Fruit fly (Drosophila melanogaster) whole organism, embryonic: ENCODE data around the gene CG43439.

Experiments
- Aef1 ChIP-seq: fragments of 200-800 bp; sonication (Bioruptor generic); IDR thresholded peaks from 3 replicates; pipeline ENCODE4 v1.3.6; 2022; ENCODE audit warnings: missing biosample characterization, missing genetic modification characterization
- Blimp-1 ChIP-seq: fragments of 200-800 bp; sonication (Bioruptor generic); optimal IDR thresholded peaks from 3 replicates; lab custom pipeline; 2018; ENCODE audit warnings: missing biosample characterization, missing genetic modification characterization, mild to moderate bottlenecking, moderate library complexity, missing genetic modification reagents
- CG11398 ChIP-seq: fragments of 200-800 bp; sonication (Bioruptor generic); optimal IDR thresholded peaks from 2 replicates; lab custom pipeline; 2016; ENCODE audit warnings: missing biosample characterization, missing genetic modification characterization
- CG11695 ChIP-seq: fragments of 200-800 bp; sonication (Bioruptor generic); IDR thresholded peaks from 3 replicates; pipeline ENCODE4 v1.3.6; 2022; ENCODE audit warnings: missing biosample characterization, missing genetic modification characterization
- CG12299 ChIP-seq: fragments of 200-800 bp; sonication (Bioruptor generic); optimal IDR thresholded peaks from 2 replicates; lab custom pipeline; 2018; ENCODE audit warnings: missing biosample characterization, mild to moderate bottlenecking, missing genetic modification characterization
- CG12769 ChIP-seq: fragments of 200-800 bp; sonication (Bioruptor generic); optimal IDR thresholded peaks from 2 replicates; lab custom pipeline; 2019; ENCODE audit warnings: missing biosample characterization, mild to moderate bottlenecking, missing genetic modification characterization, moderate library complexity
- CG13894 ChIP-seq: fragments of 200-800 bp; sonication (Bioruptor generic); optimal IDR thresholded peaks from 3 replicates; lab custom pipeline; 2018; ENCODE audit warnings: missing biosample characterization, mild to moderate bottlenecking, missing genetic modification characterization, moderate library complexity
- CG14860 ChIP-seq: fragments of 200-800 bp; sonication (Bioruptor generic); IDR thresholded peaks from 3 replicates; pipeline ENCODE4 v1.3.6; 2022; ENCODE audit warnings: missing biosample characterization, missing genetic modification characterization; ENCODE audit not compliant: partially characterized antibody
- CG15696 ChIP-seq: fragments of 200-800 bp; sonication (Bioruptor generic); optimal IDR thresholded peaks from 2 replicates; lab custom pipeline; 2019; ENCODE audit warnings: missing biosample characterization, mild to moderate bottlenecking, missing genetic modification characterization, moderate library complexity
- CG1603 ChIP-seq: fragments of 200-800 bp; sonication (Bioruptor generic); optimal IDR thresholded peaks from 2 replicates; lab custom pipeline; 2019; ENCODE audit warnings: missing biosample characterization, mild to moderate bottlenecking, missing genetic modification characterization, moderate library complexity
- CG17361 ChIP-seq: fragments of 200-800 bp; sonication (Bioruptor generic); IDR thresholded peaks from 3 replicates; pipeline ENCODE4 v1.3.6; 2022; ENCODE audit warnings: missing biosample characterization, missing genetic modification characterization
- CG18262 ChIP-seq: fragments of 200-800 bp; optimal IDR thresholded peaks from 3 replicates; lab custom pipeline; 2019; ENCODE audit warnings: missing biosample characterization, mild to moderate bottlenecking, missing genetic modification characterization, moderate library complexity
- CG31441 ChIP-seq: fragments of 200-800 bp; sonication (Bioruptor generic); IDR thresholded peaks from 2 replicates; pipeline ENCODE4 v1.3.6; 2022; ENCODE audit warnings: missing biosample characterization, missing genetic modification characterization
- CG4617 ChIP-seq: fragments of 200-800 bp; sonication (Bioruptor generic); optimal IDR thresholded peaks from 3 replicates; lab custom pipeline; 2016; ENCODE audit warnings: missing biosample characterization, missing genetic modification characterization, borderline replicate concordance
- CG6654 ChIP-seq: fragments of 200-800 bp; sonication (Bioruptor generic); optimal IDR thresholded peaks from 2 replicates; lab custom pipeline; 2017; ENCODE audit warnings: missing biosample characterization, mild to moderate bottlenecking, missing genetic modification characterization
- CG7372 ChIP-seq: fragments of 200-800 bp; sonication (Bioruptor generic); IDR thresholded peaks from 2 replicates; pipeline ENCODE4 v1.3.6; 2022; ENCODE audit warnings: missing biosample characterization, missing genetic modification characterization
- CG9932 ChIP-seq: fragments of 200-800 bp; sonication (Bioruptor generic); IDR thresholded peaks from 2 replicates; pipeline ENCODE4 v1.3.6; 2022; ENCODE audit warnings: missing biosample characterization, missing genetic modification characterization
- D19A ChIP-seq: fragments of 200-800 bp; optimal IDR thresholded peaks from 3 replicates; lab custom pipeline; 2019; ENCODE audit warnings: missing biosample characterization, mild to moderate bottlenecking, missing genetic modification characterization, moderate library complexity
- D19B ChIP-seq: fragments of 200-800 bp; sonication (Bioruptor generic); optimal IDR thresholded peaks from 2 replicates; lab custom pipeline; 2017; ENCODE audit warnings: missing biosample characterization, mild to moderate bottlenecking, missing genetic modification characterization
- HLH4C ChIP-seq: fragments of 200-800 bp; sonication (Bioruptor generic); IDR thresholded peaks from 3 replicates; pipeline ENCODE4 v1.3.6; 2022; ENCODE audit warnings: missing biosample characterization, missing genetic modification characterization; ENCODE audit not compliant: partially characterized antibody
- HmgZ ChIP-seq: fragments of 200-800 bp; sonication (Bioruptor generic); optimal IDR thresholded peaks from 2 replicates; lab custom pipeline; 2018; ENCODE audit warnings: missing biosample characterization, mild to moderate bottlenecking, missing genetic modification characterization
- Hmx ChIP-seq: fragments of 200-800 bp; sonication (Bioruptor generic); optimal IDR thresholded peaks from 2 replicates; lab custom pipeline; 2016; ENCODE audit warnings: missing biosample characterization, missing genetic modification characterization
- Med ChIP-seq: fragments of 200-800 bp; sonication (Bioruptor generic); peaks from one replicate; lab custom pipeline; 2016; ENCODE audit warnings: missing biosample characterization, missing genetic modification characterization, mild to moderate bottlenecking, inconsistent platforms, moderate library complexity
- Myb ChIP-seq: fragments of 200-800 bp; sonication (Bioruptor generic); optimal IDR thresholded peaks from 2 replicates; lab custom pipeline; 2016; ENCODE audit warnings: missing biosample characterization, missing genetic modification characterization
- Nf-YA ChIP-seq: fragments of 200-800 bp; sonication (Bioruptor generic); IDR thresholded peaks from 2 replicates; pipeline ENCODE4 v1.3.6; 2022; ENCODE audit warnings: missing biosample characterization, missing genetic modification characterization
- Oli ChIP-seq: fragments of 200-800 bp; sonication (Bioruptor generic); optimal IDR thresholded peaks from 2 replicates; lab custom pipeline; 2018; ENCODE audit warnings: missing biosample characterization, mild to moderate bottlenecking, missing genetic modification characterization, moderate library complexity
- Pdp1 ChIP-seq, 2 experiments: fragments of 200-800 bp; sonication (Bioruptor generic); optimal IDR thresholded peaks; 3 replicates each; lab custom pipeline; 2016; ENCODE audit warnings: missing biosample characterization in 2 of 2, missing genetic modification characterization in 2 of 2, mild to moderate bottlenecking in 1 of 2, moderate library complexity in 1 of 2
- ase ChIP-seq: fragments of 200-800 bp; sonication (Bioruptor generic); IDR thresholded peaks from 3 replicates; pipeline ENCODE4 v1.3.6; 2022; ENCODE audit warnings: missing biosample characterization, missing genetic modification characterization
- bsh ChIP-seq, 2 experiments: fragments of 200-800 bp; sonication (Bioruptor generic); optimal IDR thresholded peaks; 2 replicates each; lab custom pipeline; 2017 to 2018; ENCODE audit warnings: mild to moderate bottlenecking in 2 of 2, missing biosample characterization in 2 of 2, missing genetic modification characterization in 2 of 2, moderate library complexity in 1 of 2
- chinmo ChIP-seq: fragments of 200-800 bp; sonication (Bioruptor generic); IDR thresholded peaks from 4 replicates; pipeline ENCODE4 v1.3.6; 2022; ENCODE audit warnings: missing biosample characterization, missing genetic modification characterization; ENCODE audit not compliant: partially characterized antibody
- crol ChIP-seq: fragments of 200-800 bp; sonication (Bioruptor generic); IDR thresholded peaks from 2 replicates; pipeline ENCODE4 v1.3.6; 2022; ENCODE audit warnings: missing biosample characterization, missing genetic modification characterization
- cwo ChIP-seq: fragments of 200-800 bp; sonication (Bioruptor generic); optimal IDR thresholded peaks from 3 replicates; lab custom pipeline; 2017; ENCODE audit warnings: missing biosample characterization, missing genetic modification characterization, mild to moderate bottlenecking, moderate library complexity, missing genetic modification reagents
- dm ChIP-seq: fragments of 200-800 bp; sonication (Bioruptor generic); optimal IDR thresholded peaks from 3 replicates; lab custom pipeline; 2016; ENCODE audit warnings: missing biosample characterization, missing genetic modification characterization
- kni ChIP-seq: fragments of 200-800 bp; sonication (Bioruptor generic); optimal IDR thresholded peaks from 3 replicates; lab custom pipeline; 2017; ENCODE audit warnings: mild to moderate bottlenecking, missing biosample characterization, missing genetic modification reagents, missing genetic modification characterization
- luna ChIP-seq: fragments of 200-800 bp; sonication (Bioruptor generic); optimal IDR thresholded peaks from 2 replicates; lab custom pipeline; 2016; ENCODE audit warnings: missing biosample characterization, missing genetic modification characterization
- maf-S ChIP-seq: fragments of 200-800 bp; sonication (Bioruptor generic); optimal IDR thresholded peaks from 2 replicates; lab custom pipeline; 2016; ENCODE audit warnings: missing biosample characterization, missing genetic modification characterization
- nau ChIP-seq: fragments of 200-800 bp; sonication (Bioruptor generic); optimal IDR thresholded peaks from 3 replicates; lab custom pipeline; 2017; ENCODE audit warnings: missing biosample characterization, mild to moderate bottlenecking, missing genetic modification characterization, missing genetic modification reagents
- nmo ChIP-seq: fragments of 200-800 bp; sonication (Bioruptor generic); optimal IDR thresholded peaks from 2 replicates; lab custom pipeline; 2018; ENCODE audit warnings: missing biosample characterization, mild to moderate bottlenecking, missing genetic modification characterization, moderate library complexity
- rib ChIP-seq: fragments of 200-800 bp; sonication (Bioruptor generic); IDR thresholded peaks from 2 replicates; pipeline ENCODE4 v1.3.6; 2022; ENCODE audit warnings: missing biosample characterization, missing genetic modification characterization
- sd ChIP-seq: fragments of 200-800 bp; sonication (Bioruptor generic); optimal IDR thresholded peaks from 3 replicates; lab custom pipeline; 2018; ENCODE audit warnings: missing biosample characterization, mild to moderate bottlenecking, missing genetic modification characterization, moderate library complexity
- seq ChIP-seq: fragments of 200-800 bp; sonication (Bioruptor generic); IDR thresholded peaks from 2 replicates; pipeline ENCODE4 v1.3.6; 2022; ENCODE audit warnings: missing biosample characterization, missing genetic modification characterization
- stwl ChIP-seq: fragments of 200-800 bp; sonication (Bioruptor generic); optimal IDR thresholded peaks from 3 replicates; lab custom pipeline; 2018; ENCODE audit warnings: missing biosample characterization, mild to moderate bottlenecking, missing genetic modification characterization, moderate library complexity
- ttk ChIP-seq: fragments of 200-800 bp; sonication (Bioruptor generic); IDR thresholded peaks from 2 replicates; pipeline ENCODE4 v2.1.2; 2022; ENCODE audit warnings: missing biosample characterization, missing genetic modification characterization
- vvl ChIP-seq: fragments of 200-800 bp; sonication (Bioruptor generic); IDR thresholded peaks from 2 replicates; pipeline ENCODE4 v1.3.6; 2022; ENCODE audit warnings: missing biosample characterization, missing genetic modification characterization

The CG43439 gene

dm6 chr3L:7013568-7014305 is 29.4 kb upstream of the CG43439 start (continued):
- TF ChIP-seq Aef1 (0 out of 3 replicates have a peak, but pooled peaks have one; percentile 9), CG11695 (peak; percentile 56; the same call in 1 of the 3 replicates), ase (GFP tag; lab: Robert Waterston, UW) (peak; percentile 70; the same call in 2 of the 3 replicates), dm (no peak), ttk (GFP tag; lab: Robert Waterston, UW) (peak; percentile 52), nmo (GFP tag; lab: Kevin White, UChicago) (peak; percentile 2), vvl (GFP tag; lab: Robert Waterston, UW) (peak; percentile 49; the same call in 1 of the 2 replicates), seq (GFP tag; lab: Robert Waterston, UW) (peak; percentile 22; the same call in 1 of the 2 replicates), Hmx (no peak), CG9932 (GFP tag; lab: Robert Waterston, UW) (peak; percentile 46), CG14860 (GFP tag; lab: Robert Waterston, UW) (no peak), CG12769 (tag; lab: Kevin White, UChicago) (peak; percentile 38), HLH4C (GFP tag; lab: Robert Waterston, UW) (no peak), CG7372 (GFP tag; lab: Robert Waterston, UW) (peak; percentile 63; the same call in 1 of the 2 replicates), Med (GFP tag; lab: Kevin White, UChicago) (peak; percentile 90), Nf-YA (no peak), CG15696 (tag; lab: Kevin White, UChicago) (no peak)

DNA sequence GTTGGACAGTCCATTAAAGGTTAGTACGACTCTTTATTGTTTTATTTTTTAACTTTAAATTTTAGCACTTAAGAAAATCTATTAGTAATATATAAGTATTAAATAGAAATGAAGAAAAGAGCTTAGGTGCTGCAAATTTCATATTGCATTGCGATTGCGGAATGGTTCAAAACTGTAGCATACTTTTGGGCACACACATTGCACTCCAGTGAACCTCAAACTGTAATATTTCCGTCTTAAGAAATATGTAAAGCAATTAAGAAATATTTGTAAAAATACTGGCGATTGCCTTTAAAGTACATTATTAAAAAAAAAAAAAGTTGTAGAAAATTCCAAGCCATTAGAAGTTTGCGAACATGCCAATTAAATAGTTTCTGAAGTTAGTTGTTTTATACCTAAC is 27.9 kb upstream of the CG43439 start:
- TF ChIP-seq stwl (tag; lab: Kevin White, UChicago) (peak; percentile 13), maf-S (GFP tag; lab: Kevin White, UChicago) (no peak), Myb (GFP tag; lab: Kevin White, UChicago) (no peak), CG6654 (GFP tag; lab: Kevin White, UChicago) (peak; percentile 97), CG12299 (tag; lab: Kevin White, UChicago) (no peak)
- TF ChIP-seq, all 482 proteins: peak for 2

DNA sequence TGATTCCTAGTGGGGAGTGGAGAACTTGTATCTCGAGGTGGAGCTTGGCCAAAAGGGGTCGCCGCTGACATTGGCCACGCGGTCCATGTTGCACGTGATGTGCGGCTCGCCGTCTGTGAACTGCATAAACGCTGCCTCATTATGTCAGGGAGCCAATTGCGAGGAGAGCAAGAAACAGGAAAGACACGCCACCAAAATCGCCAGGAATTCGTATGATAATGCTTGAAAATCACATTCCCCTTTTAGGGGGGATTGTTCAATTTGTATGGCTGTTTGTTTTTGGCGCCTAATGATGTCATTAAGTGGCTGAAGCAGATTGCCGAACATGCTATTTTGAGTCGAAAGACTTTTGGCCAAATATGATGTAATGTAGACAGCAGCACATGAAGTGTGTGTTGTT is 25.5 kb upstream of the CG43439 start:
- TF ChIP-seq Pdp1 (GFP tag; optimal IDR thresholded peaks at IDR 0.05; lab: Kevin White, UChicago) = peak in 1 of 2 experiments; percentile 19
- peak; percentile 65 for TF ChIP-seq sd
- TF ChIP-seq chinmo = 0 out of 4 replicates have a peak, but pooled peaks have one; percentile 26
- peak; percentile 45 for TF ChIP-seq cwo (GFP tag; lab: Kevin White, UChicago)
- no peak for TF ChIP-seq luna (GFP tag; lab: Kevin White, UChicago)
- peak; percentile 58 for TF ChIP-seq kni (GFP tag; lab: Kevin White, UChicago)
- peak; percentile 15 for TF ChIP-seq Med (GFP tag; lab: Kevin White, UChicago)
- TF ChIP-seq vvl (GFP tag; lab: Robert Waterston, UW) = peak; percentile 29; the same call in 1 of the 2 replicates
- TF ChIP-seq rib = no peak
- TF ChIP-seq crol (GFP tag; lab: Robert Waterston, UW) = 0 out of 2 replicates have a peak, but pooled peaks have one; percentile 6
- TF ChIP-seq dm = no peak

dm6 chr3L:7009411-7009810 is 25.0 kb upstream of the CG43439 start:
- TF ChIP-seq CG17361 (GFP tag; lab: Robert Waterston, UW) (peak; percentile 77; the same call in 2 of the 3 replicates), HmgZ (tag; lab: Kevin White, UChicago) (no peak), D19B (GFP tag; lab: Kevin White, UChicago) (no peak), CG1603 (tag; lab: Kevin White, UChicago) (no peak), CG31441 (GFP tag; lab: Robert Waterston, UW) (peak; percentile 59; the same call in 1 of the 2 replicates), Oli (tag; lab: Kevin White, UChicago) (peak; percentile 32), nau (GFP tag; lab: Kevin White, UChicago) (no peak), CG11398 (no peak), bsh (GFP tag; optimal IDR thresholded peaks at IDR 0.05; lab: Kevin White, UChicago) (peak in 1 of 2 experiments; percentile 4), Blimp-1 (peak; percentile 36), D19A (peak; percentile 43), CG18262 (tag; lab: Kevin White, UChicago) (peak; percentile 68), CG4617 (GFP tag; lab: Kevin White, UChicago) (no peak), CG13894 (tag; lab: Kevin White, UChicago) (no peak)
